Worm (Caenorhabditis elegans): ENCODE data around the gene Y22D7AL.9.

DNA sequence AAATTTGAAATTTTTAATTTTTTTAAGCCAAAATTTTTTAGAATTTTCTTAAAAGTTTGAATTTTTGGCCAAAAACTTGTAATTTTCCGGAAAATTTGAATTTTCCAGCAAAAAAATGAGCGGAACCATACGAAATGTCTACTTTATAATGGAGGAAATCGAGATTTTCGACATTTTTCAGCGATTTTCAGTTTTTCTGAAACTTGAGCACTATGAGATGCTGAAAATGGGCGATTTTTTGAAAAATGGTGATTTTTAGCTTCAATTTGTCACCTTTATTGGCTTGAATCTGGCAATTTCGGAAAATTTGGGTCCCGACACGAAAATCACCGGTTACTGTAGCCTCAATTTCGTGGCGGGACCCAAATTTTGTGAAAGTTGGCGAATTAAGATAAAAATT, 12.7 kb upstream of the Y22D7AL.9 start, which contains the start of gene Y22D7AL.4:
- TF ChIP-seq R02D3.7 (tag; optimal IDR thresholded peaks at IDR 0.05) (no peak), lin-1 (GFP tag; IDR thresholded peaks at IDR 0.05) (no peak), snpc-4 (tag; optimal IDR thresholded peaks at IDR 0.05) (no peak)
